Worm (Caenorhabditis elegans) whole organism, L1 larva: ENCODE results near the gene flp-28.

Experiments
- C16A3.4 ChIP-seq: fragments of 150-350 bp; optimal IDR thresholded peaks from 2 replicates; lab custom pipeline; 2014; ENCODE audit warnings: missing biosample characterization, missing genetic modification characterization
- F16B12.6 ChIP-seq: fragments of 150-350 bp; optimal IDR thresholded peaks from 2 replicates; lab custom pipeline; 2014; ENCODE audit warnings: missing biosample characterization, missing genetic modification characterization
- aha-1 ChIP-seq: fragments of 150-350 bp; optimal IDR thresholded peaks from 2 replicates; lab custom pipeline; 2014; ENCODE audit warnings: missing biosample characterization, missing genetic modification characterization
- aly-2 ChIP-seq: fragments of 150-350 bp; optimal IDR thresholded peaks from 2 replicates; lab custom pipeline; 2014; ENCODE audit warnings: missing biosample characterization, missing genetic modification characterization
- ama-1 ChIP-seq: fragments of 150-350 bp; optimal IDR thresholded peaks from 2 replicates; lab custom pipeline; 2014
- blmp-1 ChIP-seq: fragments of 150-350 bp; optimal IDR thresholded peaks from 2 replicates; lab custom pipeline; 2014; ENCODE audit warnings: missing biosample characterization, missing genetic modification characterization
- ceh-63 ChIP-seq: fragments of 200-800 bp; sonication (Bioruptor generic); optimal IDR thresholded peaks from 2 replicates; lab custom pipeline; 2018; ENCODE audit warnings: mild to moderate bottlenecking, missing genetic modification characterization, missing compliant biosample characterization
- ceh-8 ChIP-seq: fragments of 200-800 bp; sonication (Bioruptor generic); optimal IDR thresholded peaks from 2 replicates; lab custom pipeline; 2018; ENCODE audit warnings: mild to moderate bottlenecking, missing genetic modification characterization, moderate library complexity, missing compliant biosample characterization
- ces-1 ChIP-seq: fragments of 150-350 bp; optimal IDR thresholded peaks from 2 replicates; lab custom pipeline; 2014; ENCODE audit warnings: missing biosample characterization, missing genetic modification reagents, missing genetic modification characterization
- dpl-1 ChIP-seq, 3 experiments: fragments of 150-350 bp in 2 of 3; sonication (generic microtip) in 1 of 3; optimal IDR thresholded peaks; 2 replicates each; lab custom pipeline; 2014 to 2017; ENCODE audit warnings: missing biosample characterization in 3 of 3, missing genetic modification characterization in 3 of 3, missing genetic modification reagents in 3 of 3
- efl-1 ChIP-seq, 4 experiments: fragments of 150-350 bp; optimal IDR thresholded peaks in 3 of 4; peaks in 1 of 4; 1 replicate in 1 of 4; 2 replicates in 3 of 4; lab custom pipeline; 2014; ENCODE audit warnings: missing biosample characterization in 2 of 4, missing genetic modification characterization in 2 of 4, missing genetic modification reagents in 2 of 4
- efl-3 ChIP-seq: fragments of 200-800 bp; sonication (Bioruptor generic); optimal IDR thresholded peaks from 2 replicates; lab custom pipeline; 2018; ENCODE audit warnings: mild to moderate bottlenecking, missing genetic modification characterization, missing compliant biosample characterization
- elt-2 ChIP-seq: sonication (generic microtip); optimal IDR thresholded peaks from 2 replicates; lab custom pipeline; 2016; ENCODE audit warnings: missing genetic modification characterization, mild to moderate bottlenecking, inconsistent platforms, missing compliant biosample characterization, missing genetic modification reagents
- ets-5 ChIP-seq: fragments of 200-800 bp; sonication (Bioruptor generic); IDR thresholded peaks from 2 replicates; pipeline ENCODE4 v1.3.6; 2022; ENCODE audit warnings: missing genetic modification characterization, missing compliant biosample characterization
- fkh-8 ChIP-seq: sonication (generic microtip); optimal IDR thresholded peaks from 2 replicates; lab custom pipeline; 2016; ENCODE audit warnings: mild to moderate bottlenecking, missing genetic modification characterization, missing compliant biosample characterization
- hlh-17 ChIP-seq: fragments of 200-800 bp; sonication (Bioruptor generic); optimal IDR thresholded peaks from 2 replicates; lab custom pipeline; 2018; ENCODE audit warnings: missing genetic modification characterization, mild to moderate bottlenecking, missing compliant biosample characterization, moderate library complexity, borderline replicate concordance
- hlh-4 ChIP-seq: sonication (generic microtip); optimal IDR thresholded peaks from 2 replicates; lab custom pipeline; 2016; ENCODE audit warnings: mild to moderate bottlenecking, missing genetic modification characterization, missing compliant biosample characterization
- hpl-2 ChIP-seq: fragments of 150-350 bp; optimal IDR thresholded peaks from 2 replicates; lab custom pipeline; 2014; ENCODE audit warnings: missing biosample characterization, missing genetic modification reagents, missing genetic modification characterization
- irx-1 ChIP-seq: sonication (generic microtip); optimal IDR thresholded peaks from 2 replicates; lab custom pipeline; 2016; ENCODE audit warnings: missing genetic modification characterization, missing compliant biosample characterization
- jun-1 ChIP-seq: fragments of 150-350 bp; optimal IDR thresholded peaks from 2 replicates; lab custom pipeline; 2014; ENCODE audit warnings: missing biosample characterization, missing genetic modification reagents, missing genetic modification characterization
- lin-14 ChIP-seq: fragments of 200-800 bp; sonication (Bioruptor generic); optimal IDR thresholded peaks from 2 replicates; lab custom pipeline; 2018; ENCODE audit warnings: mild to moderate bottlenecking, missing genetic modification characterization, moderate library complexity, missing compliant biosample characterization
- lin-15B ChIP-seq: fragments of 150-350 bp; sonication (generic microtip); optimal IDR thresholded peaks from 3 replicates; lab custom pipeline; 2014; ENCODE audit warnings: missing biosample characterization, missing genetic modification characterization
- lir-3 ChIP-seq: sonication (generic microtip); optimal IDR thresholded peaks from 2 replicates; lab custom pipeline; 2016; ENCODE audit warnings: mild to moderate bottlenecking, missing genetic modification characterization, moderate library complexity, missing compliant biosample characterization; ENCODE audit not compliant: poor library complexity
- lsy-2 ChIP-seq, 2 experiments: fragments of 150-350 bp; optimal IDR thresholded peaks; 2 replicates each; lab custom pipeline; 2014; ENCODE audit warnings: missing biosample characterization in 2 of 2, missing genetic modification characterization in 2 of 2
- mab-9 ChIP-seq: fragments of 200-800 bp; sonication (Bioruptor generic); IDR thresholded peaks from 2 replicates; pipeline ENCODE4 v1.3.6; 2022; ENCODE audit warnings: missing genetic modification reagents, missing genetic modification characterization, missing compliant biosample characterization
- mdl-1 ChIP-seq, 2 experiments: fragments of 150-350 bp; optimal IDR thresholded peaks; 2 replicates each; lab custom pipeline; 2014 to 2017; ENCODE audit warnings: missing biosample characterization in 2 of 2, missing genetic modification characterization in 2 of 2, inconsistent platforms in 1 of 2
- nhr-12 ChIP-seq: sonication (generic microtip); optimal IDR thresholded peaks from 2 replicates; lab custom pipeline; 2017; ENCODE audit warnings: missing biosample characterization, missing genetic modification characterization
- nhr-19 ChIP-seq: fragments of 200-800 bp; sonication (Bioruptor generic); conservative IDR thresholded peaks from 2 replicates; pipeline ENCODE4 v1.3.6; 2022; ENCODE audit warnings: missing genetic modification characterization, missing compliant biosample characterization
- nhr-237 ChIP-seq: fragments of 150-350 bp; optimal IDR thresholded peaks from 2 replicates; lab custom pipeline; 2014; ENCODE audit warnings: missing biosample characterization, missing genetic modification characterization
- nhr-28 ChIP-seq: fragments of 150-350 bp; optimal IDR thresholded peaks from 2 replicates; lab custom pipeline; 2014; ENCODE audit warnings: missing biosample characterization, missing genetic modification characterization
- nhr-47 ChIP-seq: sonication (generic microtip); optimal IDR thresholded peaks from 2 replicates; lab custom pipeline; 2016; ENCODE audit warnings: mild to moderate bottlenecking, missing genetic modification characterization, moderate library complexity, missing compliant biosample characterization
- nhr-71 ChIP-seq: sonication (generic microtip); optimal IDR thresholded peaks from 2 replicates; lab custom pipeline; 2016; ENCODE audit warnings: mild to moderate bottlenecking, missing genetic modification characterization, moderate library complexity, missing compliant biosample characterization
- nhr-85 ChIP-seq: sonication (generic microtip); peaks from one replicate; lab custom pipeline; 2016; ENCODE audit warnings: missing genetic modification characterization, inconsistent platforms, missing compliant biosample characterization
- rnt-1 ChIP-seq: sonication (generic microtip); optimal IDR thresholded peaks from 2 replicates; lab custom pipeline; 2016; ENCODE audit warnings: mild to moderate bottlenecking, missing genetic modification characterization, moderate library complexity, missing compliant biosample characterization
- skn-1 ChIP-seq: fragments of 150-350 bp; optimal IDR thresholded peaks from 2 replicates; lab custom pipeline; 2014; ENCODE audit warnings: missing biosample characterization, missing genetic modification characterization
- snpc-4 ChIP-seq: fragments of 150-350 bp; optimal IDR thresholded peaks from 2 replicates; lab custom pipeline; 2014; ENCODE audit warnings: missing biosample characterization, missing genetic modification characterization
- snu-23 ChIP-seq: sonication (generic microtip); optimal IDR thresholded peaks from 2 replicates; lab custom pipeline; 2016; ENCODE audit warnings: missing genetic modification characterization, missing compliant biosample characterization
- sptf-1 ChIP-seq: fragments of 150-350 bp; optimal IDR thresholded peaks from 2 replicates; lab custom pipeline; 2014; ENCODE audit warnings: missing biosample characterization, missing genetic modification characterization
- tbx-2 ChIP-seq: sonication (generic microtip); optimal IDR thresholded peaks from 2 replicates; lab custom pipeline; 2016; ENCODE audit warnings: missing genetic modification characterization, missing compliant biosample characterization
- unc-130 ChIP-seq: fragments of 150-350 bp; optimal IDR thresholded peaks from 2 replicates; lab custom pipeline; 2017; ENCODE audit warnings: missing biosample characterization, missing genetic modification characterization, inconsistent platforms
- unc-30 ChIP-seq: sonication (generic microtip); optimal IDR thresholded peaks from 2 replicates; lab custom pipeline; 2017; ENCODE audit warnings: missing biosample characterization, missing genetic modification characterization
- unc-86 ChIP-seq: sonication (generic microtip); optimal IDR thresholded peaks from 2 replicates; lab custom pipeline; 2016; ENCODE audit warnings: missing genetic modification characterization, missing compliant biosample characterization
- ztf-11 ChIP-seq, 2 experiments: sonication (generic microtip); optimal IDR thresholded peaks; 2 replicates each; lab custom pipeline; 2016 to 2017; ENCODE audit warnings: missing genetic modification characterization in 2 of 2, missing biosample characterization in 1 of 2, missing compliant biosample characterization in 1 of 2
- ztf-4 ChIP-seq: fragments of 150-350 bp; optimal IDR thresholded peaks from 2 replicates; lab custom pipeline; 2014; ENCODE audit warnings: missing biosample characterization, missing genetic modification characterization

The flp-28 gene

DNA sequence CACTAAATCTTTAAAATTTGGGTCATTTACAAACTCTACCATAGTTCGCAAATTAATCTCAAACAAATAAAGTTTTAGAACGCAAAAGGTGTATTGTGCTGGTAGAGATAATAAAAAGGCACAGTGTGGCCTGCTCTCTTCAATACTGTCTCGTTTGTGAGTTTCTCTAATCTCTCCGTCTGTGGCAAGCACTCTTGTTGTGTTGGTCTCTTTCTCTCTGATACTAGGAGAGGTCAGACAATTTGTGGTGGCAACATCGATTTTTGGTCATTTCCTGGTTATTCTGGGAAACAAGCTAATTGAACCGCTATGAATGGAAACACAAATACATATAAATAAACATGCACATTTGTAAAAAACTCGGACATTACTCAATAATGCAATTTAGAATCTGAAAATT is 13.5 kb downstream of the flp-28 start, which contains the start of gene ZC373.5 (continued):
- TF ChIP-seq unc-86 (tag; lab: Kevin White, UChicago) (no peak), hlh-17 (GFP tag; lab: Kevin White, UChicago) (no peak), tbx-2 (tag; lab: Kevin White, UChicago) (peak; percentile 7), snu-23 (GFP tag; lab: Kevin White, UChicago) (peak; percentile 27), C16A3.4 (no peak), ets-5 (no peak), ces-1 (GFP tag; lab: Kevin White, UChicago) (no peak), nhr-19 (GFP tag; lab: Robert Waterston, UW) (no peak), nhr-237 (no peak), aly-2 (tag; lab: Kevin White, UChicago) (no peak), lin-15B (tag; lab: Kevin White, UChicago) (no peak), efl-3 (GFP tag; lab: Kevin White, UChicago) (no peak), efl-1 (optimal IDR thresholded peaks at IDR 0.05; lab: Kevin White, UChicago) (no peak), efl-1 (GFP tag; optimal IDR thresholded peaks at IDR 0.05 in 1 of 2; lab: Kevin White, UChicago) (peak in 1 of 2 experiments; percentile 55), lsy-2 (tag; optimal IDR thresholded peaks at IDR 0.05; lab: Kevin White, UChicago) (peak in 1 of 2 experiments; percentile 23), ztf-4 (tag; lab: Kevin White, UChicago) (no peak), nhr-85 (tag; lab: Kevin White, UChicago) (peak; percentile 56), skn-1 (no peak), aha-1 (tag; lab: Kevin White, UChicago) (no peak), nhr-71 (tag; lab: Kevin White, UChicago) (peak; percentile 24), mdl-1 (tag; optimal IDR thresholded peaks at IDR 0.05; lab: Kevin White, UChicago) (no peak), ceh-8 (GFP tag; lab: Kevin White, UChicago) (no peak), ceh-63 (no peak), dpl-1 (GFP tag; optimal IDR thresholded peaks at IDR 0.05; lab: Kevin White, UChicago) (no peak), ztf-11 (tag; optimal IDR thresholded peaks at IDR 0.05; lab: Kevin White, UChicago) (no peak), hpl-2 (no peak), lir-3 (no peak), unc-130 (no peak), hlh-4 (tag; lab: Kevin White, UChicago) (no peak), snpc-4 (tag; lab: Kevin White, UChicago) (no peak), elt-2 (peak; percentile 16), F16B12.6 (tag; lab: Kevin White, UChicago) (no peak), nhr-12 (tag; lab: Kevin White, UChicago) (no peak)
- TF ChIP-seq, all 84 proteins: peak for 10

DNA sequence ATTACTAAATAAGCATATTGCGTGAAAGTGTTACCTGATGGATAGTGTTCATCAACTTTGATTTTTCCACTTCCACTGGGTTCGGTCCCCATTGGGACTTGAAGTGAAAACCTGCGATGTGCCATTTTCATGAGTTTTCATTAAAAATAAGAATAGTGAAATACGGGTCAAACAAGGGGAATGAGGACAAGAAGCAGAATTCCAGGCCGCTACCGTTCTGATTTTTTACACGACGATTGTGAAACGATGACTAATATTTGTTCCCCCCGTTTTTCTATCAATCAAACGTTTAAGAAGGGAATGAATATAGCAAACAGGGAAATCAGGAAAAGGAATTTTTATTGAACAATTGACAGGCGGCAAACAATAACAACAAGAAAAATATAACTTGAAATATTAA is 18.1 kb downstream of the flp-28 start, which contains the start of gene mlck-1:
mlck-1 (minus strand) TSS at position 101 of the 400 bp plus-strand sequence.
- no peak for TF ChIP-seq sptf-1 (tag; lab: Kevin White, UChicago)

ce11 chrX:10068468-10068867 is 19.3 kb downstream of the flp-28 start:
- TF ChIP-seq irx-1 (tag; lab: Kevin White, UChicago): no peak
- no peak for TF ChIP-seq ama-1 (lab: Kevin White, UChicago)
- TF ChIP-seq jun-1 (tag; lab: Kevin White, UChicago): no peak
- TF ChIP-seq mab-9: no peak
- peak; percentile 36 for TF ChIP-seq blmp-1 (tag; lab: Kevin White, UChicago)
- TF ChIP-seq efl-1 (optimal IDR thresholded peaks at IDR 0.05; lab: Kevin White, UChicago): no peak
- peak in 1 of 2 experiments; percentile 23 for TF ChIP-seq efl-1 (GFP tag; optimal IDR thresholded peaks at IDR 0.05 in 1 of 2; lab: Kevin White, UChicago)
- peak; percentile 78 for TF ChIP-seq rnt-1
- peak; percentile 40 for TF ChIP-seq unc-130
- TF ChIP-seq lin-15B (tag; lab: Kevin White, UChicago): no peak
- peak; percentile 38 for TF ChIP-seq nhr-71 (tag; lab: Kevin White, UChicago)
- TF ChIP-seq fkh-8 (tag; lab: Kevin White, UChicago): no peak
- TF ChIP-seq lin-14 (GFP tag; lab: Kevin White, UChicago): peak; percentile 81
- TF ChIP-seq nhr-47 (tag; lab: Kevin White, UChicago): no peak
- TF ChIP-seq unc-30 (tag; lab: Kevin White, UChicago): no peak
- no peak for TF ChIP-seq efl-3 (GFP tag; lab: Kevin White, UChicago)
- TF ChIP-seq nhr-28 (tag; lab: Kevin White, UChicago): no peak
- TF ChIP-seq, all 84 proteins: peak for 6
